Fruit fly (Drosophila melanogaster) whole organism, embryonic: Measurements from ENCODE around the gene Sumo.
A peak's percentile ranks its signal among the peaks of the same experiment; 100 is the strongest.

ENCODE experiments used
- ATbp ChIP-seq: fragments of 200-800 bp; sonication (Bioruptor generic); optimal IDR thresholded peaks from 2 replicates; lab custom pipeline; 2017; ENCODE audit warnings: missing biosample characterization, mild to moderate bottlenecking, missing genetic modification characterization, missing genetic modification reagents
- CG10274 ChIP-seq: fragments of 200-800 bp; sonication (Bioruptor generic); optimal IDR thresholded peaks from 3 replicates; lab custom pipeline; 2017; ENCODE audit warnings: missing biosample characterization, mild to moderate bottlenecking, missing genetic modification characterization
- CG11093 ChIP-seq: fragments of 200-800 bp; sonication (Bioruptor generic); IDR thresholded peaks from 3 replicates; pipeline ENCODE4 v1.3.6; 2022; ENCODE audit warnings: missing biosample characterization, missing genetic modification characterization
- CG12942 ChIP-seq: fragments of 200-800 bp; sonication (Bioruptor generic); optimal IDR thresholded peaks from 3 replicates; lab custom pipeline; 2016; ENCODE audit warnings: missing biosample characterization, missing genetic modification characterization
- CG17359 ChIP-seq: fragments of 200-800 bp; sonication (Bioruptor generic); optimal IDR thresholded peaks from 3 replicates; lab custom pipeline; 2018; ENCODE audit warnings: missing biosample characterization, mild to moderate bottlenecking, missing genetic modification characterization, moderate library complexity
- CG18262 ChIP-seq: fragments of 200-800 bp; optimal IDR thresholded peaks from 3 replicates; lab custom pipeline; 2019; ENCODE audit warnings: missing biosample characterization, mild to moderate bottlenecking, missing genetic modification characterization, moderate library complexity
- CG3281 ChIP-seq: fragments of 200-800 bp; sonication (Bioruptor generic); optimal IDR thresholded peaks from 3 replicates; lab custom pipeline; 2017; ENCODE audit warnings: missing biosample characterization, mild to moderate bottlenecking, missing genetic modification characterization
- CG42726 ChIP-seq: fragments of 200-800 bp; sonication (Bioruptor generic); IDR thresholded peaks from 2 replicates; pipeline ENCODE4 v1.3.6; 2022; ENCODE audit warnings: missing biosample characterization, missing genetic modification characterization; ENCODE audit not compliant: partially characterized antibody
- CG4854 ChIP-seq: fragments of 200-800 bp; sonication (Bioruptor generic); optimal IDR thresholded peaks from 2 replicates; lab custom pipeline; 2016; ENCODE audit warnings: missing biosample characterization, missing genetic modification characterization, inconsistent platforms
- CG5245 ChIP-seq: fragments of 200-800 bp; sonication (Bioruptor generic); optimal IDR thresholded peaks from 3 replicates; lab custom pipeline; 2016; ENCODE audit warnings: missing biosample characterization, missing genetic modification characterization
- CG6854 ChIP-seq: fragments of 200-800 bp; sonication (Bioruptor generic); optimal IDR thresholded peaks from 3 replicates; lab custom pipeline; 2017; ENCODE audit warnings: missing biosample characterization, mild to moderate bottlenecking, missing genetic modification characterization
- CG7786 ChIP-seq: fragments of 200-800 bp; sonication (Bioruptor generic); optimal IDR thresholded peaks from 2 replicates; lab custom pipeline; 2016; ENCODE audit warnings: missing biosample characterization, missing genetic modification characterization
- CG7987 ChIP-seq: fragments of 200-800 bp; sonication (Bioruptor generic); optimal IDR thresholded peaks from 2 replicates; lab custom pipeline; 2018; ENCODE audit warnings: missing biosample characterization, mild to moderate bottlenecking, missing genetic modification characterization, moderate library complexity
- CG8388 ChIP-seq: fragments of 200-800 bp; sonication (Bioruptor generic); optimal IDR thresholded peaks from 2 replicates; lab custom pipeline; 2019; ENCODE audit warnings: missing biosample characterization, mild to moderate bottlenecking, missing genetic modification characterization, moderate library complexity
- CG9932 ChIP-seq: fragments of 200-800 bp; sonication (Bioruptor generic); IDR thresholded peaks from 2 replicates; pipeline ENCODE4 v1.3.6; 2022; ENCODE audit warnings: missing biosample characterization, missing genetic modification characterization
- Chrac-16 ChIP-seq: fragments of 200-800 bp; sonication (Bioruptor generic); optimal IDR thresholded peaks from 3 replicates; lab custom pipeline; 2016; ENCODE audit warnings: missing biosample characterization, missing genetic modification characterization
- Dbx ChIP-seq: fragments of 200-800 bp; sonication (Bioruptor generic); IDR thresholded peaks from 3 replicates; pipeline ENCODE4 v1.3.6; 2022; ENCODE audit warnings: missing biosample characterization, missing genetic modification characterization
- Gsc ChIP-seq: fragments of 200-800 bp; sonication (Bioruptor generic); IDR thresholded peaks from 2 replicates; pipeline ENCODE4 v1.3.6; 2022; ENCODE audit warnings: missing biosample characterization, missing genetic modification characterization
- Hand ChIP-seq: fragments of 200-800 bp; sonication (Bioruptor generic); optimal IDR thresholded peaks from 2 replicates; lab custom pipeline; 2017; ENCODE audit warnings: mild to moderate bottlenecking, missing biosample characterization, missing genetic modification reagents, missing genetic modification characterization
- MTF-1 ChIP-seq: fragments of 200-800 bp; sonication (Bioruptor generic); optimal IDR thresholded peaks from 2 replicates; lab custom pipeline; 2018; ENCODE audit warnings: missing biosample characterization, mild to moderate bottlenecking, missing genetic modification characterization, borderline replicate concordance
- Max ChIP-seq: fragments of 200-800 bp; sonication (Bioruptor generic); optimal IDR thresholded peaks from 2 replicates; lab custom pipeline; 2016; ENCODE audit warnings: missing biosample characterization, mild to moderate bottlenecking, missing genetic modification characterization
- Med ChIP-seq: fragments of 200-800 bp; sonication (Bioruptor generic); peaks from one replicate; lab custom pipeline; 2016; ENCODE audit warnings: missing biosample characterization, missing genetic modification characterization, mild to moderate bottlenecking, inconsistent platforms, moderate library complexity
- Nf-YC ChIP-seq: fragments of 200-800 bp; optimal IDR thresholded peaks from 3 replicates; lab custom pipeline; 2019; ENCODE audit warnings: missing biosample characterization, mild to moderate bottlenecking, missing genetic modification characterization, moderate library complexity
- Poxn ChIP-seq: fragments of 200-800 bp; sonication (Bioruptor generic); IDR thresholded peaks from 2 replicates; pipeline ENCODE4 v1.3.6; 2022; ENCODE audit warnings: missing biosample characterization, missing genetic modification characterization
- Rx ChIP-seq: fragments of 200-800 bp; sonication (Bioruptor generic); IDR thresholded peaks from 2 replicates; pipeline ENCODE4 v1.3.6; 2022; ENCODE audit warnings: missing biosample characterization, missing genetic modification characterization
- Scr ChIP-seq: fragments of 200-800 bp; sonication (Bioruptor generic); IDR thresholded peaks from 2 replicates; pipeline ENCODE4 v1.3.6; 2022; ENCODE audit warnings: missing biosample characterization, missing genetic modification characterization; ENCODE audit not compliant: partially characterized antibody
- TFAM ChIP-seq: fragments of 200-800 bp; sonication (Bioruptor generic); optimal IDR thresholded peaks from 2 replicates; lab custom pipeline; 2017; ENCODE audit warnings: missing biosample characterization, missing genetic modification characterization, inconsistent platforms
- Trl ChIP-seq, 3 experiments: fragments of >200 bp in 2 of 3; fragments of 200-800 bp in 1 of 3; sonication (Bioruptor generic) in 1 of 3; optimal IDR thresholded peaks; 2 replicates in 1 of 3; 3 replicates in 2 of 3; lab custom pipeline; 2016 to 2017; ENCODE audit warnings: missing biosample characterization in 1 of 3, missing genetic modification characterization in 1 of 3
- Usf ChIP-seq: fragments of 200-800 bp; sonication (Bioruptor generic); optimal IDR thresholded peaks from 2 replicates; lab custom pipeline; 2017; ENCODE audit warnings: missing genotype, missing biosample characterization, missing genetic modification characterization
- ap ChIP-seq: fragments of 200-800 bp; sonication (Bioruptor generic); IDR thresholded peaks from 2 replicates; pipeline ENCODE4 v1.3.6; 2022; ENCODE audit warnings: missing biosample characterization, missing genetic modification characterization
- bbx ChIP-seq: fragments of 200-800 bp; sonication (Bioruptor generic); IDR thresholded peaks from 2 replicates; pipeline ENCODE4 v1.3.6; 2022; ENCODE audit warnings: missing biosample characterization, missing genetic modification characterization; ENCODE audit not compliant: partially characterized antibody
- bcd ChIP-seq: fragments of 200-800 bp; sonication (Bioruptor generic); optimal IDR thresholded peaks from 2 replicates; lab custom pipeline; 2017; ENCODE audit warnings: missing biosample characterization, mild to moderate bottlenecking, missing genetic modification characterization
- cg ChIP-seq: fragments of 200-800 bp; sonication (Bioruptor generic); optimal IDR thresholded peaks from 3 replicates; lab custom pipeline; 2019; ENCODE audit warnings: missing biosample characterization, mild to moderate bottlenecking, missing genetic modification characterization, moderate library complexity
- dmrt99B ChIP-seq: fragments of 200-800 bp; sonication (Bioruptor generic); optimal IDR thresholded peaks from 2 replicates; lab custom pipeline; 2018; ENCODE audit warnings: missing biosample characterization, mild to moderate bottlenecking, missing genetic modification characterization, moderate library complexity
- kay ChIP-seq: fragments of 200-800 bp; sonication (Bioruptor generic); optimal IDR thresholded peaks from 2 replicates; lab custom pipeline; 2016; ENCODE audit warnings: missing biosample characterization, missing genetic modification characterization
- klu ChIP-seq: fragments of 200-800 bp; sonication (Bioruptor generic); IDR thresholded peaks from 2 replicates; pipeline ENCODE4 v1.3.6; 2022; ENCODE audit warnings: missing biosample characterization, missing genetic modification characterization
- lmd ChIP-seq: fragments of 200-800 bp; sonication (Bioruptor generic); IDR thresholded peaks from 2 replicates; pipeline ENCODE4 v1.3.6; 2022; ENCODE audit warnings: missing biosample characterization, missing genetic modification characterization
- mld ChIP-seq: fragments of 200-800 bp; sonication (Bioruptor generic); IDR thresholded peaks from 3 replicates; pipeline ENCODE4 v1.3.6; 2022; ENCODE audit warnings: missing biosample characterization, missing genetic modification characterization; ENCODE audit not compliant: partially characterized antibody
- nerfin-2 ChIP-seq: fragments of 200-800 bp; sonication (Bioruptor generic); IDR thresholded peaks from 2 replicates; pipeline ENCODE4 v1.3.6; 2022; ENCODE audit warnings: missing biosample characterization, missing genetic modification characterization; ENCODE audit not compliant: partially characterized antibody
- org-1 ChIP-seq: fragments of 200-800 bp; sonication (Bioruptor generic); optimal IDR thresholded peaks from 2 replicates; lab custom pipeline; 2017; ENCODE audit warnings: missing biosample characterization, missing genetic modification characterization
- phol ChIP-seq: fragments of 200-800 bp; sonication (Bioruptor generic); optimal IDR thresholded peaks from 3 replicates; lab custom pipeline; 2018; ENCODE audit warnings: missing biosample characterization, mild to moderate bottlenecking, missing genetic modification characterization, moderate library complexity
- psq ChIP-seq: fragments of 200-800 bp; sonication (Bioruptor generic); optimal IDR thresholded peaks from 2 replicates; lab custom pipeline; 2017; ENCODE audit warnings: missing biosample characterization, missing genetic modification characterization
- pum ChIP-seq: fragments of 200-800 bp; sonication (Bioruptor generic); optimal IDR thresholded peaks from 2 replicates; lab custom pipeline; 2016; ENCODE audit warnings: missing biosample characterization, missing genetic modification characterization
- row ChIP-seq: fragments of 200-800 bp; sonication (Bioruptor generic); IDR thresholded peaks from 3 replicates; pipeline ENCODE4 v1.3.6; 2022; ENCODE audit warnings: missing biosample characterization, missing genetic modification characterization
- sens ChIP-seq: fragments of 200-800 bp; sonication (Bioruptor generic); peaks from one replicate; lab custom pipeline; 2016; ENCODE audit warnings: missing biosample characterization, missing genetic modification characterization
- seq ChIP-seq: fragments of 200-800 bp; sonication (Bioruptor generic); IDR thresholded peaks from 2 replicates; pipeline ENCODE4 v1.3.6; 2022; ENCODE audit warnings: missing biosample characterization, missing genetic modification characterization
- unc-4 ChIP-seq: fragments of 200-800 bp; sonication (Bioruptor generic); IDR thresholded peaks from 2 replicates; pipeline ENCODE4 v1.3.6; 2022; ENCODE audit warnings: missing biosample characterization, missing genetic modification characterization; ENCODE audit not compliant: partially characterized antibody
- vnd ChIP-seq: fragments of 200-800 bp; sonication (Bioruptor generic); IDR thresholded peaks from 3 replicates; pipeline ENCODE4 v1.3.6; 2022; ENCODE audit warnings: missing biosample characterization, missing genetic modification characterization; ENCODE audit not compliant: partially characterized antibody
- z ChIP-seq: fragments of 200-800 bp; sonication (Bioruptor generic); IDR thresholded peaks from 3 replicates; pipeline ENCODE4 v1.3.6; 2022; ENCODE audit warnings: missing biosample characterization, missing genetic modification characterization

The Sumo gene

dm6 chr2L:6922091-6922753 lies 45.2 kb downstream of the Sumo start (continued):
- TF ChIP-seq CG11093 (GFP tag; lab: Robert Waterston, UW) (no peak), Max (GFP tag; lab: Kevin White, UChicago) (peak; percentile 52), seq (GFP tag; lab: Robert Waterston, UW) (peak; percentile 67; the same call in 1 of the 2 replicates), klu (no peak), psq (GFP tag; lab: Kevin White, UChicago) (peak; percentile 18), vnd (no peak), TFAM (GFP tag; lab: Kevin White, UChicago) (no peak), Scr (no peak), row (peak; percentile 75; the same call in 2 of the 3 replicates), CG42726 (GFP tag; lab: Robert Waterston, UW) (no peak), Usf (GFP tag; lab: Kevin White, UChicago) (peak; percentile 8), Hand (GFP tag; lab: Kevin White, UChicago) (no peak), org-1 (GFP tag; lab: Kevin White, UChicago) (peak; percentile 48), CG12942 (GFP tag; lab: Kevin White, UChicago) (peak; percentile 27), Poxn (GFP tag; lab: Robert Waterston, UW) (no peak), lmd (GFP tag; lab: Robert Waterston, UW) (no peak), CG5245 (GFP tag; lab: Kevin White, UChicago) (peak; percentile 55), Rx (no peak; the same call in 1 of the 2 replicates), kay (GFP tag; lab: Kevin White, UChicago) (peak; percentile 5), CG6854 (GFP tag; lab: Kevin White, UChicago) (no peak), bbx (no peak), CG10274 (GFP tag; lab: Kevin White, UChicago) (no peak), CG3281 (GFP tag; lab: Kevin White, UChicago) (peak; percentile 56), Chrac-16 (GFP tag; lab: Kevin White, UChicago) (peak; percentile 62), Dbx (GFP tag; lab: Robert Waterston, UW) (peak; percentile 74; the same call in 2 of the 3 replicates), MTF-1 (GFP tag; lab: Kevin White, UChicago) (no peak), bcd (GFP tag; lab: Kevin White, UChicago) (no peak), CG9932 (no peak), CG4854 (GFP tag; lab: Kevin White, UChicago) (peak; percentile 37), Gsc (GFP tag; lab: Robert Waterston, UW) (no peak), Nf-YC (no peak), ap (GFP tag; lab: Robert Waterston, UW) (peak; percentile 72), unc-4 (GFP tag; lab: Robert Waterston, UW) (no peak), mld (GFP tag; lab: Robert Waterston, UW) (no peak), z (GFP tag; lab: Robert Waterston, UW) (no peak), cg (peak; percentile 90), Med (GFP tag; lab: Kevin White, UChicago) (peak; percentile 93), pum (GFP tag; lab: Kevin White, UChicago) (peak; percentile 57), CG17359 (tag; lab: Kevin White, UChicago) (peak; percentile 83), sens (GFP tag; lab: Kevin White, UChicago) (peak; percentile 96), CG18262 (tag; lab: Kevin White, UChicago) (peak; percentile 74), Trl (optimal IDR thresholded peaks at IDR 0.05; lab: Kevin White, UChicago) (peak in 1 of 2 experiments; percentile 31), Trl (GFP tag; optimal IDR thresholded peaks at IDR 0.05; lab: Kevin White, UChicago) (peak; percentile 72), CG7786 (GFP tag; lab: Kevin White, UChicago) (peak; percentile 54), CG7987 (no peak), ATbp (peak; percentile 69), phol (tag; lab: Kevin White, UChicago) (peak; percentile 70), nerfin-2 (GFP tag; lab: Robert Waterston, UW) (no peak), dmrt99B (no peak), CG8388 (peak; percentile 74)
